In genomic region chr2L:19452535-19453317, dm6 we compare ENCODE assay signal across 1 fruit fly cellular context.
TF ChIP-seq lines count a peak whose summit lies in the region.

No protein-coding gene starts in this region.

TF ChIP-seq in whole organism, embryonic, 481 proteins besides CTCF, POLR2A, EP300 and RAD21 (continued from another document and continues in another):
- TF ChIP-seq Sry-δ (GFP tag; optimal IDR thresholded peaks at IDR 0.05; lab: Kevin White, UChicago) (no peak), CG15696 (tag; optimal IDR thresholded peaks at IDR 0.05; lab: Kevin White, UChicago) (no peak), yki (optimal IDR thresholded peaks at IDR 0.05; lab: Kevin White, UChicago) (no peak), oc (tag; optimal IDR thresholded peaks at IDR 0.05; lab: Kevin White, UChicago) (no peak), CHES-1-like (GFP tag; optimal IDR thresholded peaks at IDR 0.05; lab: Kevin White, UChicago) (peak; percentile 16), Spps (tag; optimal IDR thresholded peaks at IDR 0.05; lab: Kevin White, UChicago) (no peak), onecut (GFP tag; IDR thresholded peaks at IDR 0.05; lab: Robert Waterston, UW) (no peak), Hr39 (optimal IDR thresholded peaks at IDR 0.05; lab: Kevin White, UChicago) (no peak), sc (optimal IDR thresholded peaks at IDR 0.05; lab: Kevin White, UChicago) (no peak), sc (GFP tag; optimal IDR thresholded peaks at IDR 0.05; lab: Kevin White, UChicago) (no peak), twi (tag; optimal IDR thresholded peaks at IDR 0.05; lab: Kevin White, UChicago) (no peak), Bteb2 (GFP tag; optimal IDR thresholded peaks at IDR 0.05; lab: Kevin White, UChicago) (no peak), fd3F (GFP tag; optimal IDR thresholded peaks at IDR 0.05; lab: Kevin White, UChicago) (no peak), insv (GFP tag; optimal IDR thresholded peaks at IDR 0.05; lab: Kevin White, UChicago) (no peak), CG7745 (tag; optimal IDR thresholded peaks at IDR 0.05; lab: Kevin White, UChicago) (no peak), h (optimal IDR thresholded peaks at IDR 0.05; lab: Kevin White, UChicago) (no peak), BEAF-32 (GFP tag; optimal IDR thresholded peaks at IDR 0.05; lab: Kevin White, UChicago) (no peak), CG15269 (tag; optimal IDR thresholded peaks at IDR 0.05; lab: Kevin White, UChicago) (peak; percentile 31), CG9932 (GFP tag; IDR thresholded peaks at IDR 0.05; lab: Robert Waterston, UW) (no peak; the same call in 1 of the 2 replicates), tin (GFP tag; optimal IDR thresholded peaks at IDR 0.05; lab: Kevin White, UChicago) (peak; percentile 43), esg (GFP tag; conservative IDR thresholded peaks at IDR 0.05; lab: Robert Waterston, UW) (no peak), CG1024 (GFP tag; IDR thresholded peaks at IDR 0.05; lab: Robert Waterston, UW) (0 out of 2 replicates have a peak, but pooled peaks have one; percentile 2), CG17328 (GFP tag; IDR thresholded peaks at IDR 0.05; lab: Robert Waterston, UW) (no peak), eyg (GFP tag; optimal IDR thresholded peaks at IDR 0.05; lab: Kevin White, UChicago) (no peak), CG1792 (GFP tag; optimal IDR thresholded peaks at IDR 0.05; lab: Kevin White, UChicago) (no peak), Bgb (GFP tag; IDR thresholded peaks at IDR 0.05; lab: Robert Waterston, UW; ENCODE audit: partially characterized antibody) (peak; percentile 7; the same call in 1 of the 2 replicates), CG15011 (GFP tag; optimal IDR thresholded peaks at IDR 0.05; lab: Kevin White, UChicago) (no peak), HLH54F (GFP tag; optimal IDR thresholded peaks at IDR 0.05; lab: Kevin White, UChicago) (no peak), B-H2 (GFP tag; optimal IDR thresholded peaks at IDR 0.05; lab: Kevin White, UChicago) (no peak), unc-4 (GFP tag; IDR thresholded peaks at IDR 0.05; lab: Robert Waterston, UW; ENCODE audit: partially characterized antibody) (no peak), CG3163 (GFP tag; optimal IDR thresholded peaks at IDR 0.05; lab: Kevin White, UChicago) (no peak), CG10979 (tag; optimal IDR thresholded peaks at IDR 0.05; lab: Kevin White, UChicago) (peak; percentile 13), E2f2 (GFP tag; IDR thresholded peaks at IDR 0.05; lab: Robert Waterston, UW) (peak; percentile 75), CG1647 (GFP tag; optimal IDR thresholded peaks at IDR 0.05; lab: Kevin White, UChicago) (no peak), Vsx1 (GFP tag; optimal IDR thresholded peaks at IDR 0.05; lab: Kevin White, UChicago) (no peak), Nf-YA (GFP tag; IDR thresholded peaks at IDR 0.05; lab: Robert Waterston, UW) (no peak), Deaf1 (tag; optimal IDR thresholded peaks at IDR 0.05; lab: Kevin White, UChicago) (no peak), HLHmδ (GFP tag; optimal IDR thresholded peaks at IDR 0.05; lab: Kevin White, UChicago) (peak; percentile 15), tup (GFP tag; optimal IDR thresholded peaks at IDR 0.05; lab: Kevin White, UChicago) (no peak), CG11456 (GFP tag; IDR thresholded peaks at IDR 0.05; lab: Robert Waterston, UW) (0 out of 3 replicates have a peak, but pooled peaks have one; percentile 22), Atf-2 (GFP tag; optimal IDR thresholded peaks at IDR 0.05; lab: Kevin White, UChicago) (no peak), D19B (GFP tag; optimal IDR thresholded peaks at IDR 0.05; lab: Kevin White, UChicago) (no peak), D19A (tag; optimal IDR thresholded peaks at IDR 0.05; lab: Kevin White, UChicago) (no peak), CG13775 (GFP tag; optimal IDR thresholded peaks at IDR 0.05; lab: Kevin White, UChicago) (no peak), Hr51 (GFP tag; optimal IDR thresholded peaks at IDR 0.05; lab: Kevin White, UChicago) (peak in 1 of 2 experiments; percentile 20), B-H1 (GFP tag; IDR thresholded peaks at IDR 0.05; lab: Robert Waterston, UW) (no peak), bsh (GFP tag; optimal IDR thresholded peaks at IDR 0.05; lab: Kevin White, UChicago) (peak in 1 of 2 experiments; percentile 13), mld (GFP tag; IDR thresholded peaks at IDR 0.05; lab: Robert Waterston, UW; ENCODE audit: partially characterized antibody) (no peak), bcd (GFP tag; optimal IDR thresholded peaks at IDR 0.05; lab: Kevin White, UChicago) (no peak), CG7271 (tag; optimal IDR thresholded peaks at IDR 0.05; lab: Kevin White, UChicago) (no peak), Dbx (GFP tag; IDR thresholded peaks at IDR 0.05; lab: Robert Waterston, UW) (peak; percentile 36; the same call in 1 of the 3 replicates), CG13624 (GFP tag; optimal IDR thresholded peaks at IDR 0.05; lab: Kevin White, UChicago) (no peak), CG6272 (GFP tag; IDR thresholded peaks at IDR 0.05; lab: Robert Waterston, UW) (no peak), gsb-n (tag; optimal IDR thresholded peaks at IDR 0.05; lab: Kevin White, UChicago) (no peak), Ssrp (tag; optimal IDR thresholded peaks at IDR 0.05; lab: Kevin White, UChicago) (peak; percentile 10), CG4328 (GFP tag; optimal IDR thresholded peaks at IDR 0.05; lab: Kevin White, UChicago) (no peak), Nf-YB (GFP tag; optimal IDR thresholded peaks at IDR 0.05; lab: Kevin White, UChicago) (no peak), Max (GFP tag; optimal IDR thresholded peaks at IDR 0.05; lab: Kevin White, UChicago) (no peak), Hey (tag; optimal IDR thresholded peaks at IDR 0.05; lab: Kevin White, UChicago) (no peak), lab (GFP tag; optimal IDR thresholded peaks at IDR 0.05; lab: Kevin White, UChicago) (no peak), ash1 (GFP tag; optimal IDR thresholded peaks at IDR 0.05; lab: Kevin White, UChicago) (no peak), Opbp (GFP tag; IDR thresholded peaks at IDR 0.05; lab: Robert Waterston, UW; ENCODE audit: partially characterized antibody) (no peak; the same call in 1 of the 3 replicates), Lhr (GFP tag; optimal IDR thresholded peaks at IDR 0.05; lab: Kevin White, UChicago) (no peak), CG6854 (GFP tag; optimal IDR thresholded peaks at IDR 0.05; lab: Kevin White, UChicago) (no peak), CG5180 (GFP tag; optimal IDR thresholded peaks at IDR 0.05; lab: Kevin White, UChicago) (no peak), CG3847 (GFP tag; IDR thresholded peaks at IDR 0.05; lab: Robert Waterston, UW) (no peak), MTF-1 (GFP tag; optimal IDR thresholded peaks at IDR 0.05; lab: Kevin White, UChicago; ENCODE audit: borderline replicate concordance) (no peak), CG2678 (tag; optimal IDR thresholded peaks at IDR 0.05; lab: Kevin White, UChicago) (no peak), CG7987 (GFP tag; optimal IDR thresholded peaks at IDR 0.05; lab: Kevin White, UChicago) (no peak), Meics (GFP tag; optimal IDR thresholded peaks at IDR 0.05; lab: Kevin White, UChicago) (peak; percentile 23), CG30020 (tag; optimal IDR thresholded peaks at IDR 0.05; lab: Kevin White, UChicago) (no peak), lilli (GFP tag; optimal IDR thresholded peaks at IDR 0.05; lab: Kevin White, UChicago) (peak; percentile 40), Tbp (GFP tag; optimal IDR thresholded peaks at IDR 0.05; lab: Kevin White, UChicago) (no peak), CG11504 (tag; optimal IDR thresholded peaks at IDR 0.05; lab: Kevin White, UChicago) (peak; percentile 21), CG4820 (GFP tag; optimal IDR thresholded peaks at IDR 0.05; lab: Kevin White, UChicago) (no peak), fd102C (GFP tag; optimal IDR thresholded peaks at IDR 0.05; lab: Kevin White, UChicago) (no peak), crp (GFP tag; optimal IDR thresholded peaks at IDR 0.05; lab: Kevin White, UChicago) (no peak), NFAT (GFP tag; IDR thresholded peaks at IDR 0.05; lab: Robert Waterston, UW) (no peak), Lpt (GFP tag; optimal IDR thresholded peaks at IDR 0.05; lab: Kevin White, UChicago) (no peak), knrl (GFP tag; IDR thresholded peaks at IDR 0.05; lab: Robert Waterston, UW; ENCODE audit: partially characterized antibody) (peak; percentile 17; the same call in 1 of the 3 replicates), otp (GFP tag; IDR thresholded peaks at IDR 0.05; lab: Robert Waterston, UW) (no peak), kah (GFP tag; optimal IDR thresholded peaks at IDR 0.05; lab: Kevin White, UChicago) (no peak), pho (GFP tag; optimal IDR thresholded peaks at IDR 0.05; lab: Kevin White, UChicago) (no peak), org-1 (GFP tag; optimal IDR thresholded peaks at IDR 0.05; lab: Kevin White, UChicago) (no peak), br (optimal IDR thresholded peaks at IDR 0.05; lab: Kevin White, UChicago) (no peak), fru (optimal IDR thresholded peaks at IDR 0.05; lab: Kevin White, UChicago) (no peak), D (optimal IDR thresholded peaks at IDR 0.05; lab: Kevin White, UChicago) (no peak), D (GFP tag; optimal IDR thresholded peaks at IDR 0.05; lab: Kevin White, UChicago) (no peak), CG17829 (tag; optimal IDR thresholded peaks at IDR 0.05; lab: Kevin White, UChicago) (no peak), CG2199 (GFP tag; IDR thresholded peaks at IDR 0.05; lab: Robert Waterston, UW) (no peak), Dll (GFP tag; IDR thresholded peaks at IDR 0.05; lab: Robert Waterston, UW; ENCODE audit: partially characterized antibody) (no peak; the same call in 3 of the 4 replicates), Dip3 (GFP tag; optimal IDR thresholded peaks at IDR 0.05; lab: Kevin White, UChicago) (peak; percentile 34), CG14710 (tag; optimal IDR thresholded peaks at IDR 0.05; lab: Kevin White, UChicago) (no peak), CG13123 (GFP tag; optimal IDR thresholded peaks at IDR 0.05; lab: Kevin White, UChicago) (no peak), Hsf (GFP tag; optimal IDR thresholded peaks at IDR 0.05; lab: Kevin White, UChicago) (peak; percentile 34), H2.0 (GFP tag; IDR thresholded peaks at IDR 0.05; lab: Robert Waterston, UW) (no peak), Dek (tag; optimal IDR thresholded peaks at IDR 0.05; lab: Kevin White, UChicago) (no peak), zen (tag; optimal IDR thresholded peaks at IDR 0.05; lab: Kevin White, UChicago) (no peak), cato (GFP tag; optimal IDR thresholded peaks at IDR 0.05; lab: Kevin White, UChicago; ENCODE audit: borderline replicate concordance) (no peak), gce (GFP tag; IDR thresholded peaks at IDR 0.05; lab: Robert Waterston, UW) (no peak), Sox102F (GFP tag; optimal IDR thresholded peaks at IDR 0.05; lab: Kevin White, UChicago) (peak; percentile 24), CG2116 (GFP tag; optimal IDR thresholded peaks at IDR 0.05; lab: Kevin White, UChicago) (no peak), CG8944 (GFP tag; optimal IDR thresholded peaks at IDR 0.05; lab: Kevin White, UChicago) (no peak), sim (GFP tag; IDR thresholded peaks at IDR 0.05; lab: Robert Waterston, UW) (no peak), CG2875 (GFP tag; optimal IDR thresholded peaks at IDR 0.05; lab: Kevin White, UChicago) (no peak), Doc2 (GFP tag; IDR thresholded peaks at IDR 0.05; lab: Robert Waterston, UW) (no peak), Dp (GFP tag; optimal IDR thresholded peaks at IDR 0.05; lab: Kevin White, UChicago) (peak; percentile 57), pros (GFP tag; optimal IDR thresholded peaks at IDR 0.05; lab: Kevin White, UChicago) (no peak), nom (GFP tag; optimal IDR thresholded peaks at IDR 0.05; lab: Kevin White, UChicago) (no peak), Antp (GFP tag; optimal IDR thresholded peaks at IDR 0.05; lab: Kevin White, UChicago) (peak; percentile 1), stwl (tag; optimal IDR thresholded peaks at IDR 0.05; lab: Kevin White, UChicago) (no peak), Myb (GFP tag; optimal IDR thresholded peaks at IDR 0.05; lab: Kevin White, UChicago) (peak; percentile 36), nerfin-2 (GFP tag; IDR thresholded peaks at IDR 0.05; lab: Robert Waterston, UW; ENCODE audit: partially characterized antibody) (no peak), CG4282 (GFP tag; optimal IDR thresholded peaks at IDR 0.05; lab: Kevin White, UChicago) (no peak), Usf (GFP tag; optimal IDR thresholded peaks at IDR 0.05; lab: Kevin White, UChicago) (no peak), Ptx1 (GFP tag; IDR thresholded peaks at IDR 0.05; lab: Robert Waterston, UW) (peak; percentile 42; the same call in 1 of the 2 replicates), CG10274 (GFP tag; optimal IDR thresholded peaks at IDR 0.05; lab: Kevin White, UChicago) (no peak), slp2 (GFP tag; optimal IDR thresholded peaks at IDR 0.05; lab: Kevin White, UChicago) (no peak), zfh2 (GFP tag; optimal IDR thresholded peaks at IDR 0.05; lab: Kevin White, UChicago) (no peak), CG18619 (GFP tag; optimal IDR thresholded peaks at IDR 0.05; lab: Kevin White, UChicago) (no peak), chif (GFP tag; optimal IDR thresholded peaks at IDR 0.05; lab: Kevin White, UChicago) (peak in 1 of 2 experiments; percentile 10), CG32767 (GFP tag; IDR thresholded peaks at IDR 0.05; lab: Robert Waterston, UW) (no peak), hb (GFP tag; IDR thresholded peaks at IDR 0.05; lab: Robert Waterston, UW; ENCODE audit: partially characterized antibody) (0 out of 3 replicates have a peak, but pooled peaks have one; percentile 29), CG18011 (GFP tag; optimal IDR thresholded peaks at IDR 0.05; lab: Kevin White, UChicago) (no peak), Abd-B (GFP tag; optimal IDR thresholded peaks at IDR 0.05; lab: Kevin White, UChicago) (no peak), CG31224 (GFP tag; IDR thresholded peaks at IDR 0.05; lab: Robert Waterston, UW) (no peak), Sry-β (GFP tag; optimal IDR thresholded peaks at IDR 0.05; lab: Kevin White, UChicago) (no peak), CG15479 (GFP tag; optimal IDR thresholded peaks at IDR 0.05; lab: Kevin White, UChicago) (peak; percentile 76), CG2120 (GFP tag; optimal IDR thresholded peaks at IDR 0.05; lab: Kevin White, UChicago) (peak; percentile 43), CG10543 (GFP tag; optimal IDR thresholded peaks at IDR 0.05; lab: Kevin White, UChicago) (peak; percentile 18), CG11723 (GFP tag; optimal IDR thresholded peaks at IDR 0.05; lab: Kevin White, UChicago) (peak; percentile 3), pita (GFP tag; optimal IDR thresholded peaks at IDR 0.05; lab: Kevin White, UChicago) (no peak), pnt (GFP tag; optimal IDR thresholded peaks at IDR 0.05; lab: Kevin White, UChicago) (no peak), dmrt99B (tag; optimal IDR thresholded peaks at IDR 0.05; lab: Kevin White, UChicago) (no peak), HmgZ (tag; optimal IDR thresholded peaks at IDR 0.05; lab: Kevin White, UChicago) (no peak), al (GFP tag; IDR thresholded peaks at IDR 0.05; lab: Robert Waterston, UW) (no peak)
